Worm (Caenorhabditis elegans): Measurements from ENCODE around the gene C07G2.5.
A peak's percentile ranks its signal among the peaks of the same experiment; 100 is the strongest.

Gene C07G2.5

ce11 chrIII:4488892-4489409 is 9.9 kb downstream of the C07G2.5 start, which contains the start of gene cpg-1 (continued):
- TF ChIP-seq cebp-2 (GFP tag; IDR thresholded peaks at IDR 0.05): no peak
- TF ChIP-seq F57A8.1 (GFP tag; optimal IDR thresholded peaks at IDR 0.05): no peak
- TF ChIP-seq mcd-1 (GFP tag; IDR thresholded peaks at IDR 0.05): peak; percentile 85
- peak; percentile 99 for TF ChIP-seq tlf-1 (GFP tag; optimal IDR thresholded peaks at IDR 0.05)
- no peak for TF ChIP-seq dpff-1 (tag; optimal IDR thresholded peaks at IDR 0.05)
- TF ChIP-seq lag-1 (GFP tag; IDR thresholded peaks at IDR 0.05): no peak
- peak; percentile 75 for TF ChIP-seq lin-26 (GFP tag; IDR thresholded peaks at IDR 0.05)
- no peak for TF ChIP-seq ztf-3 (GFP tag; optimal IDR thresholded peaks at IDR 0.05)
- TF ChIP-seq ceh-58 (GFP tag; IDR thresholded peaks at IDR 0.05): no peak
- no peak for TF ChIP-seq nhr-179 (tag; optimal IDR thresholded peaks at IDR 0.05)
- peak; percentile 20 for TF ChIP-seq die-1 (tag; optimal IDR thresholded peaks at IDR 0.05)
- no peak for TF ChIP-seq akir-1 (GFP tag; optimal IDR thresholded peaks at IDR 0.05)
- TF ChIP-seq B0336.3 (GFP tag; IDR thresholded peaks at IDR 0.05): peak; percentile 53
- no peak for TF ChIP-seq ceh-27 (GFP tag; optimal IDR thresholded peaks at IDR 0.05)
- TF ChIP-seq pbrm-1 (GFP tag; IDR thresholded peaks at IDR 0.05): peak; percentile 91
- no peak for TF ChIP-seq fkh-3 (tag; optimal IDR thresholded peaks at IDR 0.05)
- TF ChIP-seq rpc-1 (optimal IDR thresholded peaks at IDR 0.05): no peak
- TF ChIP-seq rpc-1 (tag; optimal IDR thresholded peaks at IDR 0.05): peak; percentile 21
- no peak for TF ChIP-seq tbx-9 (tag; optimal IDR thresholded peaks at IDR 0.05; ENCODE audit: borderline replicate concordance)
- TF ChIP-seq tbp1 (GFP tag; optimal IDR thresholded peaks at IDR 0.05): peak; percentile 78
- peak; percentile 98 for TF ChIP-seq him-1 (tag; optimal IDR thresholded peaks at IDR 0.05)
- TF ChIP-seq dox-1 (GFP tag; IDR thresholded peaks at IDR 0.05): no peak; the same call in 1 of the 2 replicates
- peak; percentile 100 for TF ChIP-seq ztf-18 (tag; optimal IDR thresholded peaks at IDR 0.05)
- TF ChIP-seq lsl-1 (GFP tag; optimal IDR thresholded peaks at IDR 0.05): peak; percentile 100
- no peak for TF ChIP-seq aptf-3 (GFP tag; IDR thresholded peaks at IDR 0.05)
- peak; percentile 97 for TF ChIP-seq unc-130 (GFP tag; optimal IDR thresholded peaks at IDR 0.05)
- TF ChIP-seq Y56A3A.18 (GFP tag; IDR thresholded peaks at IDR 0.05): no peak
- TF ChIP-seq hsf-1 (GFP tag; IDR thresholded peaks at IDR 0.05): peak; percentile 95
- peak; percentile 98 for TF ChIP-seq C17E4.6 (GFP tag; IDR thresholded peaks at IDR 0.05)
- no peak for TF ChIP-seq ama-1 (optimal IDR thresholded peaks at IDR 0.05)
- peak in 1 of 2 experiments; percentile 5 for TF ChIP-seq ama-1 (GFP tag; optimal IDR thresholded peaks at IDR 0.05)
- TF ChIP-seq K12H6.12 (tag; optimal IDR thresholded peaks at IDR 0.05): no peak
- TF ChIP-seq cebp-1 (GFP tag; IDR thresholded peaks at IDR 0.05): no peak
- TF ChIP-seq cebp-1 (tag; optimal IDR thresholded peaks at IDR 0.05): no peak
- TF ChIP-seq xnd-1 (tag; optimal IDR thresholded peaks at IDR 0.05): peak; percentile 100
- TF ChIP-seq ZK185.1 (tag; optimal IDR thresholded peaks at IDR 0.05; ENCODE audit: poor library complexity, severe bottlenecking): no peak
- TF ChIP-seq F22D6.2 (tag; optimal IDR thresholded peaks at IDR 0.05): no peak
- TF ChIP-seq ztf-22 (GFP tag; optimal IDR thresholded peaks at IDR 0.05): no peak
- peak; percentile 14 for TF ChIP-seq attf-5 (GFP tag; optimal IDR thresholded peaks at IDR 0.05)
- peak; percentile 70; the same call in 1 of the 2 replicates for TF ChIP-seq bed-2 (GFP tag; IDR thresholded peaks at IDR 0.05)
- TF ChIP-seq zfh-2 (GFP tag; conservative IDR thresholded peaks at IDR 0.05): no peak
- TF ChIP-seq let-526 (GFP tag; IDR thresholded peaks at IDR 0.05): no peak
- no peak for TF ChIP-seq atf-7 (tag; optimal IDR thresholded peaks at IDR 0.05)
- TF ChIP-seq egl-44 (GFP tag; IDR thresholded peaks at IDR 0.05): no peak
- no peak for TF ChIP-seq egrh-3 (GFP tag; IDR thresholded peaks at IDR 0.05)
- TF ChIP-seq snpc-3.4 (tag; optimal IDR thresholded peaks at IDR 0.05): peak; percentile 97
- 0 out of 2 replicates have a peak, but pooled peaks have one; percentile 42 for TF ChIP-seq ztf-25 (GFP tag; IDR thresholded peaks at IDR 0.05)
- peak; percentile 64 to 83 (median 78) for TF ChIP-seq lin-35 (GFP tag; optimal IDR thresholded peaks at IDR 0.05)
- peak; percentile 99 for TF ChIP-seq efl-1 (GFP tag; optimal IDR thresholded peaks at IDR 0.05)
- TF ChIP-seq chd-7 (tag; optimal IDR thresholded peaks at IDR 0.05): no peak
